Fruit fly (Drosophila melanogaster): ENCODE data around the gene CG5171.

Gene CG5171

DNA sequence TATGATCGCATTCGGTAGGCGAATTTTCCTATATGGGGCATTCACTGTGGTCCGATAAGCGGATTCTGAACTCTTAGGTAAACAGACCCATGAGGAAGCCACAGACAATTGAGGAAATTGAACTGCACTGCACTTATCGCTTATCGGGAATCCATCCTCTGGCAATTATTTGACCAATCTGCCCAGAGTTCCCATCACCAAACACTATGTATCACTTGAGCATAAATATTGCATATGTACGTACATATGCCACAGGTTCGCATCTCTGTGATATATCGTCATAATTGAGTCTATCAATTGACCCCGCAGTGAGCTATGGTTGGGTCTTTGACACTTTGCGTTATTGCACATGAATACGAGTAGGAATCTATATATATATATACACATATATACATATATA is 47.2 kb downstream of the CG5171 start:
- no peak for TF ChIP-seq Myc (optimal IDR thresholded peaks at IDR 0.05)
- no peak for TF ChIP-seq dsf (GFP tag; optimal IDR thresholded peaks at IDR 0.05; ENCODE audit: borderline replicate concordance)
- TF ChIP-seq woc (GFP tag; optimal IDR thresholded peaks at IDR 0.05), result no peak
- no peak for TF ChIP-seq GATAd (GFP tag; optimal IDR thresholded peaks at IDR 0.05)
- no peak for TF ChIP-seq Abd-B (GFP tag; optimal IDR thresholded peaks at IDR 0.05)
- no peak for TF ChIP-seq usp (GFP tag; optimal IDR thresholded peaks at IDR 0.05)
- TF ChIP-seq Dif (GFP tag; optimal IDR thresholded peaks at IDR 0.05; ENCODE audit: partially characterized antibody), result no peak
- no peak for TF ChIP-seq Hr83 (GFP tag; optimal IDR thresholded peaks at IDR 0.05; ENCODE audit: poor library complexity, severe bottlenecking)
- TF ChIP-seq Rel (GFP tag; optimal IDR thresholded peaks at IDR 0.05), result no peak
- no peak for TF ChIP-seq Rel (tag; optimal IDR thresholded peaks at IDR 0.05)

DNA sequence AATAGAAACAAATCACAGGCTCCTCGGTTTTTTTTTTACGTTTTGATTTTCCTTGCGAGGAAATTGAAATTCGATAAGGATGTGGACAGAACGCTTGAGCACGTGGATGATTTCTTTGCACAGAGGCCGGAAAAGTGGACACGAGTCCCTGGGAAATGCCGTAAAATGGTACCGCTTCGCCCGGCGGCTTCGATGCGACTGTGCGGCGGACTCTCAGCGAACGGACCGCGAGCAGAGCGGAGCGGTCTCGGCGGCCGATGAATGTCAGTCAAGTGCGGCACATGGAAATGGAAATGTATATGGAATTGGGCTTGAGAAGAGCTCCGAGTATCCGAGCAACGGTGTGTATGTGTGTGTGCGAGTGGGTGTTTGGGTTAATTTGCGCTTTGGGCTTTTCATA is 49.8 kb downstream of the CG5171 start, which contains the start of gene santa-maria:
Gene santa-maria (minus strand): TSS at position 279 of the 400 bp plus-strand sequence.
- TF ChIP-seq Abd-B (GFP tag; optimal IDR thresholded peaks at IDR 0.05), result no peak
- TF ChIP-seq Vsx2 (GFP tag; optimal IDR thresholded peaks at IDR 0.05; ENCODE audit: partially characterized antibody), result peak; percentile 46

DNA sequence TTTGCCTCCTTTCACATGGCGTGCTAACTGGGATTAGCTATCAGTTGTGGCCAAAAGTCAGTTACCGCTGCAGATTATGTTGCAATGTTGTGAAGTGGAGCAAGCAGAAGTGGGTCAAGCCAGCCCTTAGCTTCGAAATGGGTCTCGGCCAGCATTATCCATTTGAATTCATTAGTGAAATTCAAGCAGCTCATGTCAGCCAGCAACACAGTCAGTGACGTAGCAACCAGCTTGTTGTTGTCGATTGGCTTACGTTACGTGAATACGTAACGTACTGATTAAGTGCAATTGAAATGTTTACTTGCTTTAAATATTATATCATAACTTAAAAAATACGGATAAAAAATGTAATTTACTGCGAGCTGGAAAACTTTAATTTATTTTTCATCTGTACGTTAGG is 51.0 kb downstream of the CG5171 start:
- TF ChIP-seq psq (GFP tag; optimal IDR thresholded peaks at IDR 0.05) (no peak), CG9705 (GFP tag; optimal IDR thresholded peaks at IDR 0.05) (no peak), Dif (GFP tag; optimal IDR thresholded peaks at IDR 0.05; ENCODE audit: partially characterized antibody) (peak; percentile 77), Jra (GFP tag; optimal IDR thresholded peaks at IDR 0.05) (no peak), sage (GFP tag; optimal IDR thresholded peaks at IDR 0.05) (no peak), Vsx2 (GFP tag; optimal IDR thresholded peaks at IDR 0.05; ENCODE audit: partially characterized antibody) (peak; percentile 65), dl (GFP tag; optimal IDR thresholded peaks at IDR 0.05; ENCODE audit: insufficient read depth in 1 of 2, partially characterized antibody in 2 of 2) (peak; percentile 56 to 69), Myc (optimal IDR thresholded peaks at IDR 0.05) (no peak), usp (GFP tag; optimal IDR thresholded peaks at IDR 0.05) (no peak), Dfd (GFP tag; optimal IDR thresholded peaks at IDR 0.05) (no peak), Hr83 (GFP tag; optimal IDR thresholded peaks at IDR 0.05; ENCODE audit: poor library complexity, severe bottlenecking) (no peak), CG32264 (GFP tag; optimal IDR thresholded peaks at IDR 0.05) (no peak), GATAd (GFP tag; optimal IDR thresholded peaks at IDR 0.05) (no peak), Abd-B (GFP tag; optimal IDR thresholded peaks at IDR 0.05) (no peak)

DNA sequence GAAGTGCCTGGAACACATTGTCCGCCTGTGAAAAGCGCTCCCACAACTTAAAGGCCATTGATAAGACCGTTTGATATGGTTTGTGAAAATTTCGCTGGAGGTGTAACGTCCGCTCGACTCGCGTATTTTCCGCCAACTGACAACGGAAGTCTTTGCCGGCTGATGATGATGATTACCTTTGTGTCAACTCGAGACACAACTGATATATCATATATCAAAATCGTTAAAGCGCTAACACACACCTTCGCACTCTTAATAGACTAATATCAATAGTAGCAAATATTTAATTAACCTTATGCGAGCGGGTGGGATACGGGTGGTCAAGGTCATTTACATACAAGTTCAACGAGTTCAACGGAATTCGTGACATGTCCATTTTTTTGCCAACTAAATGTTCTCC is 53.0 kb downstream of the CG5171 start, which contains the start of gene Gr28a:
Gene Gr28a (minus strand): TSS at position 101 of the 400 bp plus-strand sequence.
- TF ChIP-seq usp (GFP tag; optimal IDR thresholded peaks at IDR 0.05), result no peak
